Worm (Caenorhabditis elegans): Measurements from ENCODE around the gene nuaf-3.
A peak's percentile ranks its signal among the peaks of the same experiment; 100 is the strongest.

The nuaf-3 gene

ce11 chrIV:11146962-11147470, 37.1 kb upstream of the nuaf-3 start, which contains the start of gene pigq-1 (continued):
- TF ChIP-seq madf-5 (GFP tag; IDR thresholded peaks at IDR 0.05) (0 out of 4 replicates have a peak, but pooled peaks of 1 of the 2 experiments have one; percentile 24), attf-4 (tag; optimal IDR thresholded peaks at IDR 0.05) (no peak), pha-4 (GFP tag; IDR thresholded peaks at IDR 0.05) (peak; percentile 59; the same call in 1 of the 2 replicates), pha-4 (tag; optimal IDR thresholded peaks at IDR 0.05) (no peak), ztf-7 (tag; optimal IDR thresholded peaks at IDR 0.05) (no peak), lin-13 (GFP tag; optimal IDR thresholded peaks at IDR 0.05) (no peak), nhr-48 (tag; optimal IDR thresholded peaks at IDR 0.05) (peak; percentile 40), madf-9 (GFP tag; conservative IDR thresholded peaks at IDR 0.05) (no peak), ama-1 (optimal IDR thresholded peaks at IDR 0.05) (peak; percentile 89), nhr-237 (tag; optimal IDR thresholded peaks at IDR 0.05) (peak; percentile 16), mdl-1 (tag; optimal IDR thresholded peaks at IDR 0.05) (no peak), arid-1 (GFP tag; conservative IDR thresholded peaks at IDR 0.05) (no peak), F49E8.2 (tag; optimal IDR thresholded peaks at IDR 0.05; ENCODE audit: borderline replicate concordance) (peak; percentile 40), ceh-44 (GFP tag; IDR thresholded peaks at IDR 0.05) (no peak), R02D3.7 (tag; optimal IDR thresholded peaks at IDR 0.05) (no peak), spr-1 (tag; optimal IDR thresholded peaks at IDR 0.05) (peak; percentile 43), T26A8.4 (GFP tag; IDR thresholded peaks at IDR 0.05) (no peak; the same call in 1 of the 2 replicates), hif-1 (tag; optimal IDR thresholded peaks at IDR 0.05) (no peak), nhr-111 (GFP tag; optimal IDR thresholded peaks at IDR 0.05) (no peak), duxl-1 (tag; optimal IDR thresholded peaks at IDR 0.05; ENCODE audit: poor library complexity) (no peak), mes-2 (tag; optimal IDR thresholded peaks at IDR 0.05; ENCODE audit: poor library complexity, severe bottlenecking) (peak; percentile 16), zfp-2 (tag; optimal IDR thresholded peaks at IDR 0.05) (peak; percentile 25), ceh-20 (GFP tag; IDR thresholded peaks at IDR 0.05) (no peak), tra-1 (GFP tag; IDR thresholded peaks at IDR 0.05) (no peak; the same call in 1 of the 2 replicates), rbr-2 (tag; optimal IDR thresholded peaks at IDR 0.05) (no peak), snpc-1.2 (GFP tag; IDR thresholded peaks at IDR 0.05) (peak; percentile 65; the same call in 1 of the 2 replicates), dpl-1 (GFP tag; optimal IDR thresholded peaks at IDR 0.05) (peak; percentile 21), daf-19 (GFP tag; conservative IDR thresholded peaks at IDR 0.05) (0 out of 2 replicates have a peak, but pooled peaks have one; percentile 28), mdt-29 (GFP tag; IDR thresholded peaks at IDR 0.05) (peak; percentile 34; the same call in 1 of the 2 replicates), spr-3 (GFP tag; optimal IDR thresholded peaks at IDR 0.05) (peak; percentile 49), zfp-3 (GFP tag; conservative IDR thresholded peaks at IDR 0.05) (peak; percentile 61; the same call in 1 of the 2 replicates), gei-8 (GFP tag; optimal IDR thresholded peaks at IDR 0.05) (peak; percentile 31), dve-1 (tag; optimal IDR thresholded peaks at IDR 0.05; ENCODE audit: insufficient read depth) (peak; percentile 20), T20F7.1 (GFP tag; optimal IDR thresholded peaks at IDR 0.05) (peak; percentile 53), dmd-9 (GFP tag; IDR thresholded peaks at IDR 0.05) (no peak), Y105C5A.15 (GFP tag; IDR thresholded peaks at IDR 0.05) (0 out of 2 replicates have a peak, but pooled peaks have one; percentile 54), hmg-1.1 (GFP tag; IDR thresholded peaks at IDR 0.05) (no peak), lin-15B (tag; optimal IDR thresholded peaks at IDR 0.05) (no peak), lsy-2 (tag; optimal IDR thresholded peaks at IDR 0.05) (peak in 1 of 2 experiments; percentile 71), pqm-1 (tag; optimal IDR thresholded peaks at IDR 0.05) (no peak), daf-12 (tag; optimal IDR thresholded peaks at IDR 0.05) (no peak), zip-2 (tag; optimal IDR thresholded peaks at IDR 0.05) (peak; percentile 6)
